Worm (Caenorhabditis elegans): ENCODE data around the gene C28A5.2.

ce11 chrIII:4394496-4394895 is 44.8 kb downstream of the C28A5.2 start, which contains the start of gene R07E5.4:
- TF ChIP-seq rbr-2 (tag; optimal IDR thresholded peaks at IDR 0.05) (no peak), set-16 (GFP tag; IDR thresholded peaks at IDR 0.05) (no peak), snpc-1.2 (GFP tag; IDR thresholded peaks at IDR 0.05) (no peak), duxl-1 (tag; optimal IDR thresholded peaks at IDR 0.05; ENCODE audit: poor library complexity) (no peak), nhr-77 (tag; optimal IDR thresholded peaks at IDR 0.05) (no peak), aly-2 (tag; optimal IDR thresholded peaks at IDR 0.05) (no peak), dve-1 (tag; optimal IDR thresholded peaks at IDR 0.05; ENCODE audit: insufficient read depth) (no peak), ceh-32 (tag; optimal IDR thresholded peaks at IDR 0.05; ENCODE audit: poor library complexity) (no peak), nhr-28 (tag; optimal IDR thresholded peaks at IDR 0.05) (no peak), ceh-82 (tag; optimal IDR thresholded peaks at IDR 0.05) (no peak), nhr-11 (tag; optimal IDR thresholded peaks at IDR 0.05) (no peak), nhr-237 (tag; optimal IDR thresholded peaks at IDR 0.05) (no peak)
